Fruit fly (Drosophila melanogaster) whole organism, embryonic: Measurements from ENCODE around the gene CG2962.

Experiments used
- Atf6 ChIP-seq: fragments of 200-800 bp; sonication (Bioruptor generic); IDR thresholded peaks from 2 replicates; pipeline ENCODE4 v1.3.6; 2022; ENCODE audit warnings: missing biosample characterization, missing genetic modification characterization
- Blimp-1 ChIP-seq: fragments of 200-800 bp; sonication (Bioruptor generic); optimal IDR thresholded peaks from 3 replicates; lab custom pipeline; 2018; ENCODE audit warnings: missing biosample characterization, missing genetic modification characterization, mild to moderate bottlenecking, moderate library complexity, missing genetic modification reagents
- CG1233 ChIP-seq: fragments of 200-800 bp; sonication (Bioruptor generic); optimal IDR thresholded peaks from 4 replicates; lab custom pipeline; 2018; ENCODE audit warnings: missing biosample characterization, mild to moderate bottlenecking, missing genetic modification characterization
- CG14965 ChIP-seq: fragments of 200-800 bp; sonication (Bioruptor generic); optimal IDR thresholded peaks from 2 replicates; lab custom pipeline; 2016; ENCODE audit warnings: missing biosample characterization, missing genetic modification characterization, borderline replicate concordance
- CG15011 ChIP-seq: fragments of 200-800 bp; sonication (Bioruptor generic); optimal IDR thresholded peaks from 3 replicates; lab custom pipeline; 2018; ENCODE audit warnings: missing biosample characterization, mild to moderate bottlenecking, missing genetic modification characterization
- CG17385 ChIP-seq: fragments of 200-800 bp; sonication (Bioruptor generic); optimal IDR thresholded peaks from 3 replicates; lab custom pipeline; 2018; ENCODE audit warnings: missing biosample characterization, mild to moderate bottlenecking, missing genetic modification characterization
- CG1832 ChIP-seq: fragments of 200-800 bp; sonication (Bioruptor generic); optimal IDR thresholded peaks from 2 replicates; lab custom pipeline; 2017; ENCODE audit warnings: missing biosample characterization, mild to moderate bottlenecking, missing genetic modification characterization, inconsistent platforms
- CG18599 ChIP-seq: fragments of 200-800 bp; sonication (Bioruptor generic); optimal IDR thresholded peaks from 3 replicates; lab custom pipeline; 2017; ENCODE audit warnings: missing biosample characterization, missing genetic modification characterization, mild to moderate bottlenecking, moderate library complexity, missing genetic modification reagents
- CG2712 ChIP-seq: fragments of 200-800 bp; optimal IDR thresholded peaks from 3 replicates; lab custom pipeline; 2019; ENCODE audit warnings: missing biosample characterization, mild to moderate bottlenecking, missing genetic modification characterization, moderate library complexity
- CG31224 ChIP-seq: fragments of 200-800 bp; sonication (Bioruptor generic); IDR thresholded peaks from 2 replicates; pipeline ENCODE4 v1.3.6; 2022; ENCODE audit warnings: missing biosample characterization, missing genetic modification characterization
- CG3995 ChIP-seq: fragments of 200-800 bp; sonication (Bioruptor generic); optimal IDR thresholded peaks from 3 replicates; lab custom pipeline; 2016; ENCODE audit warnings: missing biosample characterization, missing genetic modification characterization
- CG4328 ChIP-seq: fragments of 200-800 bp; sonication (Bioruptor generic); optimal IDR thresholded peaks from 3 replicates; lab custom pipeline; 2017; ENCODE audit warnings: missing biosample characterization, missing genetic modification reagents, missing genetic modification characterization
- CG4424 ChIP-seq: fragments of 200-800 bp; sonication (Bioruptor generic); optimal IDR thresholded peaks from 3 replicates; lab custom pipeline; 2016; ENCODE audit warnings: missing biosample characterization, missing genetic modification characterization
- CG5180 ChIP-seq: fragments of 200-800 bp; sonication (Bioruptor generic); optimal IDR thresholded peaks from 3 replicates; lab custom pipeline; 2017; ENCODE audit warnings: missing biosample characterization, missing genetic modification characterization, mild to moderate bottlenecking, moderate library complexity, missing genetic modification reagents
- CG5245 ChIP-seq: fragments of 200-800 bp; sonication (Bioruptor generic); optimal IDR thresholded peaks from 3 replicates; lab custom pipeline; 2016; ENCODE audit warnings: missing biosample characterization, missing genetic modification characterization
- CG8281 ChIP-seq: fragments of 200-800 bp; sonication (Bioruptor generic); optimal IDR thresholded peaks from 2 replicates; lab custom pipeline; 2018; ENCODE audit warnings: missing biosample characterization, mild to moderate bottlenecking, missing genetic modification characterization, moderate library complexity
- CG9727 ChIP-seq: fragments of 200-800 bp; sonication (Bioruptor generic); optimal IDR thresholded peaks from 3 replicates; lab custom pipeline; 2017; ENCODE audit warnings: missing biosample characterization, mild to moderate bottlenecking, missing genetic modification characterization
- CG9932 ChIP-seq: fragments of 200-800 bp; sonication (Bioruptor generic); IDR thresholded peaks from 2 replicates; pipeline ENCODE4 v1.3.6; 2022; ENCODE audit warnings: missing biosample characterization, missing genetic modification characterization
- D19A ChIP-seq: fragments of 200-800 bp; optimal IDR thresholded peaks from 3 replicates; lab custom pipeline; 2019; ENCODE audit warnings: missing biosample characterization, mild to moderate bottlenecking, missing genetic modification characterization, moderate library complexity
- Deaf1 ChIP-seq: fragments of 200-800 bp; optimal IDR thresholded peaks from 3 replicates; lab custom pipeline; 2019; ENCODE audit warnings: missing biosample characterization, mild to moderate bottlenecking, missing genetic modification characterization, moderate library complexity
- Dek ChIP-seq: fragments of 200-800 bp; sonication (Bioruptor generic); optimal IDR thresholded peaks from 3 replicates; lab custom pipeline; 2019; ENCODE audit warnings: missing biosample characterization, mild to moderate bottlenecking, missing genetic modification characterization, moderate library complexity
- Drgx ChIP-seq: fragments of 200-800 bp; sonication (Bioruptor generic); IDR thresholded peaks from 2 replicates; pipeline ENCODE4 v1.3.6; 2022; ENCODE audit warnings: missing biosample characterization, missing genetic modification characterization
- Ets65A ChIP-seq: fragments of 200-800 bp; sonication (Bioruptor generic); peaks from one replicate; lab custom pipeline; 2016; ENCODE audit warnings: missing biosample characterization, missing genetic modification characterization
- Fer1 ChIP-seq: fragments of 200-800 bp; sonication (Bioruptor generic); optimal IDR thresholded peaks from 2 replicates; lab custom pipeline; 2017; ENCODE audit warnings: missing biosample characterization, mild to moderate bottlenecking, missing genetic modification characterization
- Hr78 ChIP-seq, 2 experiments: fragments of 200-800 bp in 1 of 2; fragments of >200 bp in 1 of 2; sonication (Bioruptor generic) in 1 of 2; optimal IDR thresholded peaks; 2 replicates each; lab custom pipeline; 2017 to 2019; ENCODE audit warnings: missing biosample characterization in 2 of 2, missing genetic modification characterization in 2 of 2, mild to moderate bottlenecking in 1 of 2, moderate library complexity in 1 of 2
- Mad ChIP-seq: fragments of 200-800 bp; sonication (Bioruptor generic); optimal IDR thresholded peaks from 2 replicates; lab custom pipeline; 2016; ENCODE audit warnings: missing biosample characterization, missing genetic modification characterization
- Med ChIP-seq: fragments of 200-800 bp; sonication (Bioruptor generic); peaks from one replicate; lab custom pipeline; 2016; ENCODE audit warnings: missing biosample characterization, missing genetic modification characterization, mild to moderate bottlenecking, inconsistent platforms, moderate library complexity
- Meics ChIP-seq: fragments of 200-800 bp; sonication (Bioruptor generic); optimal IDR thresholded peaks from 2 replicates; lab custom pipeline; 2017; ENCODE audit warnings: missing biosample characterization, mild to moderate bottlenecking, missing genetic modification characterization
- Nf-YA ChIP-seq: fragments of 200-800 bp; sonication (Bioruptor generic); IDR thresholded peaks from 2 replicates; pipeline ENCODE4 v1.3.6; 2022; ENCODE audit warnings: missing biosample characterization, missing genetic modification characterization
- Pdp1 ChIP-seq, 2 experiments: fragments of 200-800 bp; sonication (Bioruptor generic); optimal IDR thresholded peaks; 3 replicates each; lab custom pipeline; 2016; ENCODE audit warnings: missing biosample characterization in 2 of 2, missing genetic modification characterization in 2 of 2, mild to moderate bottlenecking in 1 of 2, moderate library complexity in 1 of 2
- Trl ChIP-seq, 3 experiments: fragments of >200 bp in 2 of 3; fragments of 200-800 bp in 1 of 3; sonication (Bioruptor generic) in 1 of 3; optimal IDR thresholded peaks; 2 replicates in 1 of 3; 3 replicates in 2 of 3; lab custom pipeline; 2016 to 2017; ENCODE audit warnings: missing biosample characterization in 1 of 3, missing genetic modification characterization in 1 of 3
- abd-A ChIP-seq: fragments of 200-800 bp; sonication (Bioruptor generic); optimal IDR thresholded peaks from 3 replicates; lab custom pipeline; 2019; ENCODE audit warnings: missing biosample characterization, mild to moderate bottlenecking, missing genetic modification characterization, moderate library complexity
- cg ChIP-seq: fragments of 200-800 bp; sonication (Bioruptor generic); optimal IDR thresholded peaks from 3 replicates; lab custom pipeline; 2019; ENCODE audit warnings: missing biosample characterization, mild to moderate bottlenecking, missing genetic modification characterization, moderate library complexity
- ci ChIP-seq: fragments of 200-800 bp; sonication (Bioruptor generic); IDR thresholded peaks from 3 replicates; pipeline ENCODE4 v1.3.6; 2022; ENCODE audit warnings: missing biosample characterization, missing genetic modification characterization
- crol ChIP-seq: fragments of 200-800 bp; sonication (Bioruptor generic); IDR thresholded peaks from 2 replicates; pipeline ENCODE4 v1.3.6; 2022; ENCODE audit warnings: missing biosample characterization, missing genetic modification characterization
- disco-r ChIP-seq: fragments of 200-800 bp; sonication (Bioruptor generic); optimal IDR thresholded peaks from 2 replicates; lab custom pipeline; 2016; ENCODE audit warnings: missing biosample characterization, missing genetic modification characterization
- ind ChIP-seq: fragments of 200-800 bp; sonication (Bioruptor generic); optimal IDR thresholded peaks from 3 replicates; lab custom pipeline; 2016; ENCODE audit warnings: missing biosample characterization, missing genetic modification characterization
- lab ChIP-seq: fragments of 200-800 bp; sonication (Bioruptor generic); optimal IDR thresholded peaks from 3 replicates; lab custom pipeline; 2017; ENCODE audit warnings: missing biosample characterization, missing genetic modification characterization, mild to moderate bottlenecking, moderate library complexity, missing genetic modification reagents
- onecut ChIP-seq: fragments of 200-800 bp; sonication (Bioruptor generic); IDR thresholded peaks from 2 replicates; pipeline ENCODE4 v1.3.6; 2022; ENCODE audit warnings: missing biosample characterization, missing genetic modification characterization
- rib ChIP-seq: fragments of 200-800 bp; sonication (Bioruptor generic); IDR thresholded peaks from 2 replicates; pipeline ENCODE4 v1.3.6; 2022; ENCODE audit warnings: missing biosample characterization, missing genetic modification characterization
- row ChIP-seq: fragments of 200-800 bp; sonication (Bioruptor generic); IDR thresholded peaks from 3 replicates; pipeline ENCODE4 v1.3.6; 2022; ENCODE audit warnings: missing biosample characterization, missing genetic modification characterization
- sd ChIP-seq: fragments of 200-800 bp; sonication (Bioruptor generic); optimal IDR thresholded peaks from 3 replicates; lab custom pipeline; 2018; ENCODE audit warnings: missing biosample characterization, mild to moderate bottlenecking, missing genetic modification characterization, moderate library complexity
- sens ChIP-seq: fragments of 200-800 bp; sonication (Bioruptor generic); peaks from one replicate; lab custom pipeline; 2016; ENCODE audit warnings: missing biosample characterization, missing genetic modification characterization
- sens-2 ChIP-seq: fragments of 200-800 bp; sonication (Bioruptor generic); IDR thresholded peaks from 2 replicates; pipeline ENCODE4 v1.3.6; 2022; ENCODE audit warnings: missing biosample characterization, missing genetic modification characterization
- seq ChIP-seq: fragments of 200-800 bp; sonication (Bioruptor generic); IDR thresholded peaks from 2 replicates; pipeline ENCODE4 v1.3.6; 2022; ENCODE audit warnings: missing biosample characterization, missing genetic modification characterization
- slbo ChIP-seq: fragments of 200-800 bp; sonication (Bioruptor generic); IDR thresholded peaks from 2 replicates; pipeline ENCODE4 v1.3.6; 2022; ENCODE audit warnings: missing biosample characterization, missing genetic modification characterization
- sqz ChIP-seq: fragments of 200-800 bp; sonication (Bioruptor generic); optimal IDR thresholded peaks from 3 replicates; lab custom pipeline; 2018; ENCODE audit warnings: missing biosample characterization, mild to moderate bottlenecking, missing genetic modification characterization

The CG2962 gene

DNA sequence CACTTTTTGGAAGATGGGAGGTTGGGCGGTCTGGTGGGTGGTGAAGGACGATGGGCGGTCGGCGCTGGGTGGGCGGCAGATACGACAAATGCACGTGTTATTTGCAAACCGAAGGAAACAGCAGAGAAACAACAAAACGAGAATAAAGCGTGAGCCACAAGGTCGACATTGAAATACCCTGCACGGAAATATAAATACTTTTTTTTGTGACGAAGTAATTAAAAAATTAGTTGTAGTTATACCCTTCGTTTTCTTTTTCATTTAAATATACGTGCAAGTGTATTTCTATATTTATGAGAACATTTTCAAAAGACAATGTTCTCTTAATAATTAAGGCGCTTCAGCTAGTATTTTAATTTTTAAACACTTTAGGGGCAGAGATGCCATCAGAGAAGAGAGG, 34.2 kb upstream of the CG2962 start (continued):
- TF ChIP-seq CG14965 (GFP tag; lab: Kevin White, UChicago) (no peak), CG18599 (peak; percentile 74), Atf6 (GFP tag; lab: Robert Waterston, UW) (peak; percentile 42; the same call in 1 of the 2 replicates), row (GFP tag; lab: Robert Waterston, UW) (peak; percentile 59), sens (GFP tag; lab: Kevin White, UChicago) (no peak), slbo (GFP tag; lab: Robert Waterston, UW) (peak; percentile 59), Fer1 (GFP tag; lab: Kevin White, UChicago) (peak; percentile 22), CG4424 (GFP tag; lab: Kevin White, UChicago) (no peak), CG9727 (GFP tag; lab: Kevin White, UChicago) (peak; percentile 18)

DNA sequence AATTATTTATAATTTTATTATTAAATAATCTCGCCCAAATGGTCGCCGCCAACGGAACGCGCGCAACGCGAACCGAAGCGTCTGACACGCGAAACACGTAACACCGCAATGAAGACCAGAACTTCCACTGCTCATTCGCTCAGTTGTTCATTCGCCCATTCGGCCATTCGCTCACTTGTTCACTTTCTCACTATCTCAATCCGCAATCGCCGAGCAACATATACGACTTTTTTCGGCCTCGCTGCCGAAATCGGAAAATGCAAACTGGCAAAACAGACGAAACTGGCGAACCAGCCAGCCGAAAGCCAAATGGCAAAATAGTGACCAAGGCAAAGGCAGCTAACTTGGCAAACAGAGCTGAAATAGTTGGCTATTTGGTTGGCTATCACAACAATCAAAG, 33.6 kb upstream of the CG2962 start:
- TF ChIP-seq Drgx (no peak), Mad (GFP tag; lab: Kevin White, UChicago) (no peak), CG1233 (GFP tag; lab: Kevin White, UChicago) (no peak), CG9932 (GFP tag; lab: Robert Waterston, UW) (no peak), Deaf1 (peak; percentile 79), Trl (optimal IDR thresholded peaks at IDR 0.05; lab: Kevin White, UChicago) (peak in 1 of 2 experiments; percentile 28), Trl (GFP tag; optimal IDR thresholded peaks at IDR 0.05; lab: Kevin White, UChicago) (no peak), CG4328 (no peak), ind (no peak), Pdp1 (GFP tag; optimal IDR thresholded peaks at IDR 0.05; lab: Kevin White, UChicago) (peak in 1 of 2 experiments; percentile 5), Blimp-1 (no peak), CG3995 (GFP tag; lab: Kevin White, UChicago) (peak; percentile 33), rib (GFP tag; lab: Robert Waterston, UW) (0 out of 2 replicates have a peak, but pooled peaks have one; percentile 33), Ets65A (peak; percentile 53), Meics (GFP tag; lab: Kevin White, UChicago) (no peak), sens-2 (GFP tag; lab: Robert Waterston, UW) (no peak), abd-A (peak; percentile 16), CG5245 (no peak), D19A (tag; lab: Kevin White, UChicago) (no peak), Dek (tag; lab: Kevin White, UChicago) (no peak), CG8281 (peak; percentile 100), lab (peak; percentile 6), Med (GFP tag; lab: Kevin White, UChicago) (peak; percentile 42)
- TF ChIP-seq, all 482 proteins: peak for 10

DNA sequence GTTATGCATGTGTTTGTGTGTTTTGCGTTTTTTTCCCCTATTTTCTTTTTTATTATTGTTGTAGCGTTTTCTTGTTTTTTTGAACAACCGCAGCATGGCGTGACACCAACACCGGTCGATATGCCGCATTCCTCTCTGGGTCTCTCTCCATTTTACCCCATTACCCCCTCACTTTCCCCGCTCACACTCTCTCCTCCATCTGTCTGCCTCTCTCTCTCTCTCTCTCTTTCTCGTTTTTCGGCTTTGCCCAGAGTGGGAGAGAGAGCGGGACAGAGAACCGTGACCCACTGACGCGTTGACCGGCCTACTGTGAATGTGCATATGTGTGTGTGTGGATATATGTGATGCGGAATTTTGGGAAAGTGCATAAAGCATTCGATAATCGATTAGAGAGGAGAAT, 30.9 kb upstream of the CG2962 start:
- peak in 1 of 2 experiments; percentile 61 for TF ChIP-seq Hr78 (GFP tag; optimal IDR thresholded peaks at IDR 0.05; lab: Kevin White, UChicago)
- TF ChIP-seq sqz (GFP tag; lab: Kevin White, UChicago) = peak; percentile 2
- TF ChIP-seq disco-r (GFP tag; lab: Kevin White, UChicago) = no peak
- TF ChIP-seq CG1832 (GFP tag; lab: Kevin White, UChicago) = peak; percentile 45
- no peak for TF ChIP-seq seq
- TF ChIP-seq crol (GFP tag; lab: Robert Waterston, UW) = peak; percentile 93
- no peak for TF ChIP-seq Nf-YA (GFP tag; lab: Robert Waterston, UW)
- peak; percentile 37 for TF ChIP-seq abd-A
- 0 out of 3 replicates have a peak, but pooled peaks have one; percentile 34 for TF ChIP-seq ci (GFP tag; lab: Robert Waterston, UW)
- peak; percentile 60 for TF ChIP-seq Med (GFP tag; lab: Kevin White, UChicago)
- TF ChIP-seq CG2712 (tag; lab: Kevin White, UChicago) = peak; percentile 21
- peak; percentile 5 for TF ChIP-seq CG5180 (GFP tag; lab: Kevin White, UChicago)
- peak; percentile 51 for TF ChIP-seq cg
- no peak for TF ChIP-seq CG17385 (GFP tag; lab: Kevin White, UChicago)
- no peak for TF ChIP-seq CG31224 (GFP tag; lab: Robert Waterston, UW)
- peak; percentile 75 for TF ChIP-seq sd (tag; lab: Kevin White, UChicago)
- peak; percentile 31 for TF ChIP-seq sens (GFP tag; lab: Kevin White, UChicago)
- peak; percentile 9 for TF ChIP-seq CG18599
- TF ChIP-seq Trl (optimal IDR thresholded peaks at IDR 0.05; lab: Kevin White, UChicago) = peak; percentile 68 to 69
- no peak for TF ChIP-seq Trl (GFP tag; optimal IDR thresholded peaks at IDR 0.05; lab: Kevin White, UChicago)
- TF ChIP-seq CG15011 (GFP tag; lab: Kevin White, UChicago) = no peak
- peak; percentile 89 for TF ChIP-seq onecut (GFP tag; lab: Robert Waterston, UW)
